Worm (Caenorhabditis elegans) whole organism, L3 larva: ENCODE data around the gene R04B5.6.

Experiments
- daf-12 ChIP-seq: fragments of 150-350 bp; optimal IDR thresholded peaks from 2 replicates; lab custom pipeline; 2014; ENCODE audit warnings: missing biosample characterization, missing genetic modification reagents, missing genetic modification characterization
- nhr-11 ChIP-seq: fragments of 150-350 bp; optimal IDR thresholded peaks from 2 replicates; lab custom pipeline; 2014; ENCODE audit warnings: missing biosample characterization, missing genetic modification characterization
- nhr-28 ChIP-seq: fragments of 150-350 bp; optimal IDR thresholded peaks from 2 replicates; lab custom pipeline; 2014; ENCODE audit warnings: missing biosample characterization, missing genetic modification characterization
- skn-1 ChIP-seq: fragments of 150-350 bp; optimal IDR thresholded peaks from 2 replicates; lab custom pipeline; 2014; ENCODE audit warnings: missing biosample characterization, missing genetic modification characterization
- snpc-4 ChIP-seq: fragments of 150-350 bp; optimal IDR thresholded peaks from 2 replicates; lab custom pipeline; 2014; ENCODE audit warnings: missing biosample characterization, missing genetic modification characterization

DNA sequence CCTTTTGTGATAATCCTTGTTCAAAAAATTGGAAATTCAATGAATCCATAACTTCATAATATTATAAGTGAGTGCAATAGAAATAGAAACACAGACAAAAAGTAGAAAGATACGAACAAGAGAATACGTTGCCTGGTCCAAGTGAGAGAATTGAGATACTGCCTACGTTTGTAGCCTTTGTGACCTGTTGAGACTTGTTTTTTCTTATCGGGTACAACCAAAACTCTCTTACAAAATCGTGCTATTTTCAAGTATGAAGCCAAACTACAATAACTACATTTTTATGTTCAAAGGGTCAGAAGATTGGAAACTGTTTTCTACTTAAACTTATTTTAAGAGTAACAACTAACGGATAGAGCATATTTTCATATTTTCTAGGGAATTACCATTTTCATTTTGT is 3.3 kb upstream of the R04B5.6 start, which contains the start of gene nhr-205:
- TF ChIP-seq skn-1 (tag; lab: Kevin White, UChicago) = no peak
- no peak for TF ChIP-seq nhr-28 (tag; lab: Kevin White, UChicago)
- TF ChIP-seq snpc-4 (tag; lab: Kevin White, UChicago) = no peak
- TF ChIP-seq nhr-11 (tag; lab: Kevin White, UChicago) = no peak
- no peak for TF ChIP-seq daf-12 (tag; lab: Kevin White, UChicago)
